Worm (Caenorhabditis elegans) whole organism, late embryonic: ENCODE data around the gene bus-2.

ENCODE experiments used
- K02D7.2 ChIP-seq: sonication (generic microtip); optimal IDR thresholded peaks from 2 replicates; lab custom pipeline; 2017; ENCODE audit warnings: mild to moderate bottlenecking, missing genetic modification characterization, missing compliant biosample characterization
- ceh-48 ChIP-seq: sonication (generic microtip); optimal IDR thresholded peaks from 2 replicates; lab custom pipeline; 2016; ENCODE audit warnings: missing genetic modification characterization, inconsistent platforms, missing compliant biosample characterization
- ceh-9 ChIP-seq: sonication (generic microtip); optimal IDR thresholded peaks from 2 replicates; lab custom pipeline; 2016; ENCODE audit warnings: mild to moderate bottlenecking, missing genetic modification characterization, inconsistent platforms, missing compliant biosample characterization
- hlh-15 ChIP-seq: sonication (generic microtip); optimal IDR thresholded peaks from 2 replicates; lab custom pipeline; 2016; ENCODE audit warnings: missing genetic modification characterization, missing compliant biosample characterization
- nfya-1 ChIP-seq: sonication (generic microtip); optimal IDR thresholded peaks from 2 replicates; lab custom pipeline; 2017; ENCODE audit warnings: missing genetic modification characterization, mild to moderate bottlenecking, missing compliant biosample characterization, antibody characterized with exemption, moderate library complexity
- syd-9 ChIP-seq: sonication (generic microtip); optimal IDR thresholded peaks from 2 replicates; lab custom pipeline; 2016; ENCODE audit warnings: mild to moderate bottlenecking, missing genetic modification characterization, moderate library complexity, missing compliant biosample characterization
- unc-86 ChIP-seq: sonication (generic microtip); optimal IDR thresholded peaks from 2 replicates; lab custom pipeline; 2016; ENCODE audit warnings: missing genetic modification characterization, missing compliant biosample characterization

- no peak for TF ChIP-seq ceh-9 (tag; lab: Kevin White, UChicago)
- TF ChIP-seq hlh-15 (tag; lab: Kevin White, UChicago): no peak
- no peak for TF ChIP-seq ceh-48 (tag; lab: Kevin White, UChicago)
- no peak for TF ChIP-seq syd-9 (tag; lab: Kevin White, UChicago)
- no peak for TF ChIP-seq nfya-1 (tag; lab: Kevin White, UChicago)
- no peak for TF ChIP-seq K02D7.2
- no peak for TF ChIP-seq unc-86 (tag; lab: Kevin White, UChicago)
Measured at ce11 chrIV:1713618-1714017, 13.9 kb downstream of the bus-2 start.
